Worm (Caenorhabditis elegans): ENCODE results near the gene madf-11.

DNA sequence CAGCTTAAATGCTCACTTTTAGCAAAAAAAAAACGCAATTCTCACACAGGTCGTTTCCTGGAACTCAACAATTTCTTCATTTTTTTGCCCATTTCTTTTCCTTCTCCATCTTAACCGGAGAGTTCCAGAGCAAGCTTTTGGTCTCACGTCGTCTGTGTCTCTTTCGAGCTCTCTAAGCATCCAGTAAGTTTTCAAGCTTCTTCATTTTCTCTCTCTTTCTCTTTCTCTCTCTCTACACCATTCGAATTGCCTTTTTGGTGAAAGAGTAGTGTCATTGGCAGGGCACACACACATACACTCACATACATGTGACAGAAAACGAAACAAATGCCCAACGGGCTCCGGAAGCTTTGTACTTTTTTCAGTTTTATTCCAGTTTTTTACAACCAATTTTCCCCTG, 36.6 kb upstream of the madf-11 start:
- TF ChIP-seq nhr-11 (tag; optimal IDR thresholded peaks at IDR 0.05), result no peak
- no peak for TF ChIP-seq ama-1 (optimal IDR thresholded peaks at IDR 0.05)
- TF ChIP-seq fkh-10 (GFP tag; optimal IDR thresholded peaks at IDR 0.05), result no peak
- no peak for TF ChIP-seq ceh-19 (GFP tag; optimal IDR thresholded peaks at IDR 0.05)
- no peak for TF ChIP-seq Y22D7AL.16 (tag; optimal IDR thresholded peaks at IDR 0.05)
- no peak for TF ChIP-seq C38D4.7 (GFP tag; optimal IDR thresholded peaks at IDR 0.05)
